Worm (Caenorhabditis elegans) whole organism, L4/young adult: ENCODE measurements around the gene F17C8.9.
A peak's percentile ranks its signal among the peaks of the same experiment; 100 is the strongest.
"Not testable (repeated sequence)": the region's sequence is repeated elsewhere in the genome, so short reads cannot be mapped to it uniquely, and the experiment has no call there.

Experiments used
- W03F9.2 ChIP-seq: fragments of 150-350 bp; optimal IDR thresholded peaks from 2 replicates; lab custom pipeline; 2014; ENCODE audit warnings: missing biosample characterization, missing genetic modification characterization
- dao-5 ChIP-seq: sonication (generic microtip); optimal IDR thresholded peaks from 2 replicates; lab custom pipeline; 2016; ENCODE audit warnings: missing genotype, missing genetic modification characterization, moderate library complexity, missing compliant biosample characterization
- him-1 ChIP-seq: sonication (generic microtip); optimal IDR thresholded peaks from 2 replicates; lab custom pipeline; 2016; ENCODE audit warnings: missing genotype, missing genetic modification reagents, missing genetic modification characterization, missing compliant biosample characterization

F17C8.9 gene

DNA sequence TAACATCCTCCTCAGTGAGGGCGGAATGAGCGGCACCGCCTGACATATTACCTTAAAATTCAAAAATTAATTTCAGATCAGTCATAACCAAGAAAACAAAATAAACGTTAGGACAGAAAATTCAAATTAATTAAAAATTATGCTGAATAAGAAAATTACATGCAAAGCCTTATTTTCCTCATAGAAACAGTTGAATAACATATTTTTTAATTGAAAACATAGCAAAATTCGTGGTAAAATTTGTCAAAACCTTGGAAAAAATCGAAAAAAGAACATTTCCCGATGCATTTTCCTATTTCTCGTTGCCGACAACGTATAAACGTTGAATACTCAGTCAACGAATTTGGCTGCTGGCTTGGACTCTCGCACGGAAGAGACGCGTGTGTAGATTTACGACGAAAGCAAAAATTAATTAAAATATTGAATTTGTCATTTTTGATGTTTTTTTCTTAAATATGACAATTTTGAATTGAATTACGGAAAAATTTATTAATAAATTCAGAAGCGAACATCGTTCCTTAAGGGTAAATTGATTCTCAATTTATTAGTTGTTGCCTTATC is 19.9 kb downstream of the F17C8.9 start, which contains the start of the genes rps-0 and rbg-3:
rps-0 (minus strand) TSS at position 51 of the 561 bp plus-strand sequence.
rbg-3 (plus strand) TSS at position 424 of the 561 bp plus-strand sequence.
- TF ChIP-seq dao-5 (tag; lab: Kevin White, UChicago) (no peak), W03F9.2 (tag; lab: Kevin White, UChicago) (peak; percentile 91)

DNA sequence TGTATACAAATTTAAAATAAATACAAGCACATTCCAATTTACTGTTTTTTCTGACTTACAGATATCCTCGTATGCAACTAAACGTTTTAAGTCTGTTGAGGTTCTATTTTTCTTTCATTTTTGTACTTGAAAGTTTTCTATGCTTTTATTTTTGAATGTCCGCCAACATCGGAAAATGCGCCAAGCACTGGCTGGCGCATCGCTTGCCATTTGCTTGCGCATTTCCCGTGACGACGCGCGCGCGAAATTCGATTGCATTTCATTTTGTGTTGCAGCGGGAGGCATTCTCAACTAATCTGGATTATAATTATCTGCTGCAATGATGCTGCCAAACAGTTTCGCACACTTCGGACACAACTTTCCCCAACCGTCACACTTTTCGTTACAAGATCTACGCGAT is 22.8 kb downstream of the F17C8.9 start, which contains the start of gene fbxl-2:
fbxl-2 (plus strand) TSS at position 278 of the 400 bp plus-strand sequence.
- TF ChIP-seq W03F9.2 (tag; lab: Kevin White, UChicago): peak; percentile 91
- TF ChIP-seq him-1 (tag; lab: Kevin White, UChicago): peak; percentile 77
- no peak for TF ChIP-seq dao-5 (tag; lab: Kevin White, UChicago)

- TF ChIP-seq dao-5 (tag; lab: Kevin White, UChicago): no peak
- no peak for TF ChIP-seq W03F9.2 (tag; lab: Kevin White, UChicago)
- TF ChIP-seq him-1 (tag; lab: Kevin White, UChicago): no peak
Measured at ce11 chrIII:4762846-4763245, 28.7 kb downstream of the F17C8.9 start.

ce11 chrIII:4763509-4763908 is 29.4 kb downstream of the F17C8.9 start, which contains the start of gene B0393.4:
B0393.4 (minus strand) TSS chrIII:4763609.
- TF ChIP-seq him-1 (tag; lab: Kevin White, UChicago): no peak
- no peak for TF ChIP-seq dao-5 (tag; lab: Kevin White, UChicago)
- no peak for TF ChIP-seq W03F9.2 (tag; lab: Kevin White, UChicago)

DNA sequence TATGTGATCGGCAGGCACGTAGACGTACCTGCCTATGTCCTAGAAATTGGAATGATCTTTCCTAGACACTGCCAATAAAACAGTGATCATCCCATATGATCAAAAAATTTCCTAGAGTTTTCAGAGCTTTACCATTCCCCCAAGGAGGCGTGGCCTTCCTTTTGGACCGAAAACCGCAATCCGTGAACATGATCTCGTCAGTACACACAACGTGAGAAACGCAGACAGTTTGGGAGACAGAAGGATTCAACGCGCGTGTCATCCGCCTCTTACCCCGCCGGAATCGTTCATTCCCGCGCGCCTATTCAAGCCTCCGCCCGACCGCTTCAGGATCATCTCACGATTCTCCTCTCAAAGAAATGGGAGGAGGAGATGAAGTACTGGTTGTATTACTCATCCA is 31.3 kb downstream of the F17C8.9 start, which contains the start of gene B0393.5:
B0393.5 (plus strand) TSS at position 301 of the 400 bp plus-strand sequence.
- TF ChIP-seq dao-5 (tag; lab: Kevin White, UChicago): no peak

ce11 chrIII:4766842-4767241 is 32.7 kb downstream of the F17C8.9 start:
- TF ChIP-seq dao-5 (tag; lab: Kevin White, UChicago) (no peak), him-1 (tag; lab: Kevin White, UChicago) (no peak), W03F9.2 (tag; lab: Kevin White, UChicago) (no peak)

DNA sequence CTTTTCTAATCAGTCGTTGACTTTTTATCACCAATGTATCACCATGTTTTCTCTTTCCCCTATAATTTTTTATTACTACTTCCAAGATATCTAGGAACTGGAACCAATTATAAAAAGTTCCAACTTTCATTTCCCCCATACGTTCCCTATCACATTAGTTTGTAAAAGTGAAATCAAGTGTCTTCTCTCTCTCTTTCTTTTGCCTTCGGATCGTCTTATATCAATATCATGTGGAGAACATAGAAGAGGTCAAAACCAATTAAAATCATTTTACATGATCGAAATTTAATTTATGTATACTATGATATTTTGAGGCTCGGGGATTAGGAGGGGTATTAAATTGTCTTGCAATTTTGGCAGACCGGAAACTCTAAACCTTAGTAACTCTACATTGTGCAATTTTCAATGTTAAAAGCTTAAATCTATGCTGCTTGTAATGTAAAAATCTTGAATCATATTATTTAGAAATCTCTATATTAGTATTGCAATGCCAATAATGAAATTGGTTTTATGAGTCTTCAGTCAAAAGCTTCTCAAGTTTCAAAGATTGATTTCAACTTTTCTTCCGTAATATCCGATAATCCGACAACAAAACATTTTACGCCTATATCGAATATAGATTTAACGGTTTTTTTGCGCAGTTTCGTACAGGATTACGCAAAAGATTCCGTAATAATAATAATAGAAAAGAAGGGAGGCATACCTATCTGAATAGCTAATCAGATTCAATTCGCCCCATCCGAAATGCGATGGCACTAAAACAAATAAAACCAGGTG is 33.9 kb downstream of the F17C8.9 start:
- TF ChIP-seq dao-5 (tag; lab: Kevin White, UChicago) (no peak), him-1 (tag; lab: Kevin White, UChicago) (no peak), W03F9.2 (tag; lab: Kevin White, UChicago) (no peak)

DNA sequence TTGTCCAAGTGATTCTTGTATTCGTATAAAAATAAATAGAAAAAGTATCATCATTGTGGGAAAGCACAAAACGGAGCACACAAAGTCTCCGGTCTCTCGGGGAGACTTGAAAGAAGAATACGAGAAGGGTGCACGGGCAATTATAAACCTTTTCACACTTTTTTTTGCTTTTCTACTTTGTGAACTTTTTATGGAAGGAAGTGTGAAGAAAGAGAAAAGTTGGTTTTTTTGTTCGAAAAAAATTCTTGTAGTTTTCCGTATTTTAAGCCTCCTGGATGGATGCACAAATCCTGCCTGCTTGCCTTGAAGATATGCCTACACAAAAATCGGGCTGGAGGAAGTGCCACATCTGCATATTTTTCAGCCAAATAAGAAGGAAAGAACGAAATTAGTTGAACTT is 43.8 kb downstream of the F17C8.9 start, which contains the start of gene B0393.7:
B0393.7 (minus strand) TSS at position 101 of the 400 bp plus-strand sequence.
- TF ChIP-seq dao-5 (tag; lab: Kevin White, UChicago): no peak
- no peak for TF ChIP-seq him-1 (tag; lab: Kevin White, UChicago)
- TF ChIP-seq W03F9.2 (tag; lab: Kevin White, UChicago): no peak

ce11 chrIII:4779855-4780254 is 45.7 kb downstream of the F17C8.9 start, which contains the start of gene B0393.9:
B0393.9 (minus strand) TSS chrIII:4780157.
- TF ChIP-seq W03F9.2 (tag; lab: Kevin White, UChicago) (no peak), him-1 (tag; lab: Kevin White, UChicago) (no peak), dao-5 (tag; lab: Kevin White, UChicago) (no peak)

- TF ChIP-seq W03F9.2, him-1, dao-5 (tag; lab: Kevin White, UChicago): not testable (repeated sequence)
Measured at ce11 chrIII:4781937-4782576, 47.9 kb downstream of the F17C8.9 start, which contains the start of the genes gex-5 and C38D4.10. gex-5 (minus strand) TSS chrIII:4781987. C38D4.10 (plus strand) TSS chrIII:4782526.

ce11 chrIII:4785131-4785530 is 51.0 kb downstream of the F17C8.9 start, which contains the start of gene enu-3.2:
enu-3.2 (minus strand) TSS chrIII:4785235.
- not testable (repeated sequence) for TF ChIP-seq him-1, dao-5, W03F9.2 (tag; lab: Kevin White, UChicago)
